Fruit fly (Drosophila melanogaster): ENCODE measurements around the gene Septin2.

- no peak for TF ChIP-seq CG11902 (GFP tag; optimal IDR thresholded peaks at IDR 0.05)
- TF ChIP-seq CG7368 (GFP tag; optimal IDR thresholded peaks at IDR 0.05): no peak
- TF ChIP-seq Hr39 (GFP tag; optimal IDR thresholded peaks at IDR 0.05): no peak
- TF ChIP-seq fd59A (GFP tag; optimal IDR thresholded peaks at IDR 0.05): no peak
- no peak for TF ChIP-seq CG3919 (GFP tag; optimal IDR thresholded peaks at IDR 0.05)
Measured at dm6 chr3R:20593463-20593838, 5.3 kb upstream of the Septin2 start.
